Comparison of ENCODE assay signal across 1 worm cellular context in genomic region chrX:13768562-13768961, ce11.
TF ChIP-seq lines count a peak whose summit lies in the region.

No protein-coding gene starts in this region.

TF ChIP-seq in whole organism, L4 larva, 104 proteins besides CTCF, POLR2A, EP300 and RAD21 (continued from another document):
- TF ChIP-seq duxl-1 (tag; optimal IDR thresholded peaks at IDR 0.05; lab: Kevin White, UChicago; ENCODE audit: poor library complexity) = no peak
- no peak for TF ChIP-seq zip-2 (tag; optimal IDR thresholded peaks at IDR 0.05; lab: Kevin White, UChicago)
- no peak for TF ChIP-seq nhr-48 (tag; optimal IDR thresholded peaks at IDR 0.05; lab: Kevin White, UChicago)
- TF ChIP-seq pha-4 (GFP tag; IDR thresholded peaks at IDR 0.05; lab: Robert Waterston, UW) = no peak
- no peak for TF ChIP-seq pha-4 (tag; optimal IDR thresholded peaks at IDR 0.05; lab: Kevin White, UChicago)
- TF ChIP-seq zfp-3 (GFP tag; conservative IDR thresholded peaks at IDR 0.05; lab: Robert Waterston, UW) = no peak
- no peak for TF ChIP-seq nhr-237 (tag; optimal IDR thresholded peaks at IDR 0.05; lab: Kevin White, UChicago)
- no peak for TF ChIP-seq ceh-32 (tag; optimal IDR thresholded peaks at IDR 0.05; lab: Kevin White, UChicago; ENCODE audit: poor library complexity)
- no peak for TF ChIP-seq Y48G9A.11 (GFP tag; IDR thresholded peaks at IDR 0.05; lab: Robert Waterston, UW)
- TF ChIP-seq ztf-11 (tag; optimal IDR thresholded peaks at IDR 0.05; lab: Kevin White, UChicago) = no peak
- no peak for TF ChIP-seq ceh-82 (tag; optimal IDR thresholded peaks at IDR 0.05; lab: Kevin White, UChicago)
- no peak for TF ChIP-seq madf-5 (GFP tag; IDR thresholded peaks at IDR 0.05; lab: Robert Waterston, UW)
- TF ChIP-seq nhr-10 (tag; optimal IDR thresholded peaks at IDR 0.05; lab: Kevin White, UChicago) = no peak
- no peak for TF ChIP-seq attf-4 (tag; optimal IDR thresholded peaks at IDR 0.05; lab: Kevin White, UChicago)
- TF ChIP-seq php-3 (GFP tag; IDR thresholded peaks at IDR 0.05; lab: Robert Waterston, UW) = no peak
- TF ChIP-seq T26A8.4 (GFP tag; IDR thresholded peaks at IDR 0.05; lab: Robert Waterston, UW) = no peak
- no peak for TF ChIP-seq nhr-28 (tag; optimal IDR thresholded peaks at IDR 0.05; lab: Kevin White, UChicago)
- no peak for TF ChIP-seq dmd-8 (GFP tag; IDR thresholded peaks at IDR 0.05; lab: Robert Waterston, UW)
- no peak for TF ChIP-seq arid-1 (GFP tag; conservative IDR thresholded peaks at IDR 0.05; lab: Robert Waterston, UW)
- no peak for TF ChIP-seq lin-13 (GFP tag; optimal IDR thresholded peaks at IDR 0.05; lab: Kevin White, UChicago)
